Worm (Caenorhabditis elegans) whole organism, mixed stage, embryonic: ENCODE data around the gene Y43F8C.23.

Source experiments
- ceh-39 ChIP-seq: fragments of 150-350 bp; optimal IDR thresholded peaks from 2 replicates; lab custom pipeline; 2014; ENCODE audit warnings: missing biosample characterization, missing genetic modification characterization
- lsy-2 ChIP-seq: fragments of 150-350 bp; optimal IDR thresholded peaks from 2 replicates; lab custom pipeline; 2014; ENCODE audit warnings: missing biosample characterization, missing genetic modification characterization

DNA sequence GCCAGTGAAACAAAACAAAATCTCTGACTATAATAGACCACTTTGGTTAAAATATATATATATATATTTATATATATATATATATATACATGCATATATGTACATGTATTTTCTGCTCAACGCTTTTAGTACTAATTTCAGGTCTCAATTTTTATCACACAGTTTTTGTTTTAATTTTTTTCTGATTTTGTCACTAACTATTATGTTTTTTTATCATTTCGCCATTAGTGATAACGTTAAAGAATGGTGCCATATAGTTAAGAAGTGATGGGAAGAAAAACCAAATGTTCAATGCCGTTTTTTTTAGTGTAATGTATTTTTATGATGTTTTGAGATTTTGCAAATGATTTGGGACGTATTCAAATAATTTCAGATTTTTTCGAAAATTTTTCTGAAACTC, 42.8 kb upstream of the Y43F8C.23 start:
- no peak for TF ChIP-seq lsy-2
- TF ChIP-seq ceh-39, result no peak
